Worm (Caenorhabditis elegans) whole organism, L1 larva: ENCODE measurements around the gene hipr-1.

Experiments
- aly-2 ChIP-seq: fragments of 150-350 bp; optimal IDR thresholded peaks from 2 replicates; lab custom pipeline; 2014; ENCODE audit warnings: missing biosample characterization, missing genetic modification characterization
- dpl-1 ChIP-seq, 3 experiments: fragments of 150-350 bp in 2 of 3; sonication (generic microtip) in 1 of 3; optimal IDR thresholded peaks; 2 replicates each; lab custom pipeline; 2014 to 2017; ENCODE audit warnings: missing biosample characterization in 3 of 3, missing genetic modification characterization in 3 of 3, missing genetic modification reagents in 3 of 3
- mdl-1 ChIP-seq, 2 experiments: fragments of 150-350 bp; optimal IDR thresholded peaks; 2 replicates each; lab custom pipeline; 2014 to 2017; ENCODE audit warnings: missing biosample characterization in 2 of 2, missing genetic modification characterization in 2 of 2, inconsistent platforms in 1 of 2

DNA sequence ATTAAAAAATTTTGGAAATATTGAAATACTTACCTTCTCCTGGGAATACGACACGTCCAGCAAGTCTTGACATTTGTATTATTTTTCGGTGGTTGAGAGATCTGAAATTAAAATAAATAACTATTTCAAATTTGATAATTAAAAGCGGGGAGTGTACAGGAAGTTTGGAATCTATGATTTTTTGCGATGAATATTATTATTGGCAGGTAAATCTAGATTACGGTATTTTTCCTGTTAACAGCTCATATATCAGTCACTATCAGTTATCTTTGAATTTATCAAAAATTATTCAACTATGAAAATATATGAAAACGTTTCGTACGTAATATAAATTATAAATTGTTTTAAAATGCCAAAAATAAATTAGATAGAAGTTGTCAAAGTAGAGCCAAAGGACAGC lies 3.9 kb upstream of the hipr-1 start, which contains the start of gene B0303.14:
- TF ChIP-seq mdl-1 (tag; optimal IDR thresholded peaks at IDR 0.05; lab: Kevin White, UChicago) (no peak), dpl-1 (GFP tag; optimal IDR thresholded peaks at IDR 0.05; lab: Kevin White, UChicago) (no peak), aly-2 (tag; lab: Kevin White, UChicago) (no peak)
